Fruit fly (Drosophila melanogaster) whole organism, embryonic: ENCODE data around the gene Spx.

ENCODE experiments used
- CG12391 ChIP-seq: fragments of 200-800 bp; sonication (Bioruptor generic); optimal IDR thresholded peaks from 3 replicates; lab custom pipeline; 2018; ENCODE audit warnings: missing biosample characterization, mild to moderate bottlenecking, missing genetic modification characterization, moderate library complexity
- CG13123 ChIP-seq: fragments of 200-800 bp; sonication (Bioruptor generic); optimal IDR thresholded peaks from 2 replicates; lab custom pipeline; 2016; ENCODE audit warnings: missing biosample characterization, missing genetic modification characterization
- CG6765 ChIP-seq: fragments of 200-800 bp; sonication (Bioruptor generic); optimal IDR thresholded peaks from 3 replicates; lab custom pipeline; 2017; ENCODE audit warnings: missing biosample characterization, mild to moderate bottlenecking, missing genetic modification characterization
- CG7372 ChIP-seq: fragments of 200-800 bp; sonication (Bioruptor generic); IDR thresholded peaks from 2 replicates; pipeline ENCODE4 v1.3.6; 2022; ENCODE audit warnings: missing biosample characterization, missing genetic modification characterization
- CG7928 ChIP-seq: fragments of 200-800 bp; sonication (Bioruptor generic); optimal IDR thresholded peaks from 2 replicates; lab custom pipeline; 2017; ENCODE audit warnings: missing biosample characterization, mild to moderate bottlenecking, missing genetic modification characterization
- CG7987 ChIP-seq: fragments of 200-800 bp; sonication (Bioruptor generic); optimal IDR thresholded peaks from 2 replicates; lab custom pipeline; 2018; ENCODE audit warnings: missing biosample characterization, mild to moderate bottlenecking, missing genetic modification characterization, moderate library complexity
- CTCF ChIP-seq: fragments of 200-800 bp; sonication (Bioruptor generic); optimal IDR thresholded peaks from 2 replicates; lab custom pipeline; 2017; ENCODE audit warnings: missing biosample characterization, mild to moderate bottlenecking, missing genetic modification characterization, moderate library complexity
- Dip2 ChIP-seq: fragments of 200-800 bp; sonication (Bioruptor generic); IDR thresholded peaks from 2 replicates; pipeline ENCODE4 v1.3.6; 2022; ENCODE audit warnings: missing biosample characterization, missing genetic modification characterization
- Hr78 ChIP-seq, 2 experiments: fragments of 200-800 bp in 1 of 2; fragments of >200 bp in 1 of 2; sonication (Bioruptor generic) in 1 of 2; optimal IDR thresholded peaks; 2 replicates each; lab custom pipeline; 2017 to 2019; ENCODE audit warnings: missing biosample characterization in 2 of 2, missing genetic modification characterization in 2 of 2, mild to moderate bottlenecking in 1 of 2, moderate library complexity in 1 of 2
- ara ChIP-seq: fragments of 200-800 bp; sonication (Bioruptor generic); IDR thresholded peaks from 2 replicates; pipeline ENCODE4 v1.3.6; 2022; ENCODE audit warnings: missing biosample characterization, missing genetic modification characterization
- lbe ChIP-seq: fragments of 200-800 bp; sonication (Bioruptor generic); optimal IDR thresholded peaks from 2 replicates; lab custom pipeline; 2016; ENCODE audit warnings: missing biosample characterization, mild to moderate bottlenecking, missing genetic modification characterization
- pan ChIP-seq, 4 experiments: fragments of >200 bp in 3 of 4; fragments of 200-800 bp in 1 of 4; sonication (Bioruptor generic) in 1 of 4; optimal IDR thresholded peaks in 3 of 4; IDR thresholded peaks in 1 of 4; 2 replicates each; pipeline versions ENCODE4 v1.3.6 to Lab custom; 2017 to 2022; ENCODE audit warnings: missing biosample characterization in 2 of 4, missing genetic modification characterization in 2 of 4, mixed read lengths in 1 of 4
- psq ChIP-seq: fragments of 200-800 bp; sonication (Bioruptor generic); optimal IDR thresholded peaks from 2 replicates; lab custom pipeline; 2017; ENCODE audit warnings: missing biosample characterization, missing genetic modification characterization

DNA sequence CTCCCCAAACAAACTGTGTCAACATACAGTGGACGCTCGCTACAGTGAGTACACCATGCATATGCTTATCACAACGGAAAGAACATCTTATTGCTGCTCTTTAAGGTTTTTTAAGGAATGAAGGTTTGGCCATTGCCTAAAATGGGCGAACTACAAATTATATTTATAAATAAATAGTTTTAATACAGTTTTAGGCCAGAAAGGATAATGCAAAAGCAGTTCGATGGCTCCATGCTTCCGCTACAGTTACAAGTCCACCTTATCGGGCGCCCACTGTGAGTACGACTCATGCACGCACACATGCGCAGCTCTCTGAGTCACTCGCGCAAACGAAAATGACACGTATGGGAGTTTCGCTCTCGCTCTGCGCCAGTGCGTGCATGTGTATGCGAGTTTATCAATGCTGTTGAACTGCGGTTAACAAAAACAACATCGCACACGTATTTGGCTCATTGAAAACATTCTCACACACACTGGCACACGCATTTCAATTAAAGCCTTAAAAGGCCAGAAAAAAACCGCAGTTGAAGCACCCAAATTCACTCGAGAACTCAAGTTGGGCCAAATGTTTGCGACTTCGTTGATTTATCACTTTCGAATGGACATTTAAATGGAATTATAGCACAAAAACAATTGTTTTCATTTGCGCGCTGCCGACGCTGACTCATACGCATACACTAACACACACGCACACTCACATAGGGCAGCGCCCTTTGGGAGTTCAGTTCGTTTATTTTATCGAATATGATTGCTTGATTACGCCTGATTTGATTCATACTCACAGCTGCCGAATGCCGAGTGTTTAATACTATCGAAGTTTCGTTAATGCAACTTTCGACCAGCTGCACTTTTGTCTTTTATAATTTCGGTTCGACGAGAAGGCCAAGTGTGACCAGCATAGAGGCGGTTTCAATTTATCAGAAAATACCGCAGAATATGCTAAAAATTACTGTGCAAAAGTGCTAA, 31.1 kb upstream of the Spx start, which contains the start of gene sqh:
- TF ChIP-seq CG7372, result peak; percentile 87
- TF ChIP-seq lbe (GFP tag; lab: Kevin White, UChicago), result peak; percentile 75
- peak; percentile 50 for TF ChIP-seq psq (GFP tag; lab: Kevin White, UChicago)
- peak; percentile 86 for TF ChIP-seq ara (GFP tag; lab: Robert Waterston, UW)
- TF ChIP-seq CG7987, result peak; percentile 66
- TF ChIP-seq CTCF, result peak; percentile 48
- peak; percentile 48; the same call in 1 of the 2 replicates for TF ChIP-seq Dip2 (GFP tag; lab: Robert Waterston, UW)
- TF ChIP-seq CG13123, result peak; percentile 51
- peak; percentile 75 for TF ChIP-seq CG6765 (GFP tag; lab: Kevin White, UChicago)
- peak; percentile 44 for TF ChIP-seq CG7928 (GFP tag; lab: Kevin White, UChicago)
- peak in 1 of 2 experiments; percentile 72 for TF ChIP-seq Hr78 (GFP tag; optimal IDR thresholded peaks at IDR 0.05; lab: Kevin White, UChicago)
- peak; percentile 90 for TF ChIP-seq CG12391 (tag; lab: Kevin White, UChicago)
- TF ChIP-seq pan (optimal IDR thresholded peaks at IDR 0.05; lab: Kevin White, UChicago), result no peak
- peak in 1 of 2 experiments; percentile 87 for TF ChIP-seq pan (GFP tag; optimal IDR thresholded peaks at IDR 0.05 in 1 of 2, IDR thresholded peaks at IDR 0.05 in 1 of 2)
